Fruit fly (Drosophila melanogaster): Measurements from ENCODE around the gene CG8032.

- TF ChIP-seq psq (optimal IDR thresholded peaks at IDR 0.05): no peak
- no peak for TF ChIP-seq h (optimal IDR thresholded peaks at IDR 0.05)
- TF ChIP-seq ttk (optimal IDR thresholded peaks at IDR 0.05): no peak
- TF ChIP-seq Sin3A (optimal IDR thresholded peaks at IDR 0.05): no peak
- no peak for TF ChIP-seq insv (optimal IDR thresholded peaks at IDR 0.05)
Measured at dm6 chr3R:8654666-8655065, 9.2 kb upstream of the CG8032 start, which contains the start of gene CG42489.
